Fruit fly (Drosophila melanogaster): ENCODE data around the gene Cpr64Aa.

The Cpr64Aa gene

dm6 chr3L:4239442-4240322, 30.7 kb upstream of the Cpr64Aa start, which contains the start of gene Sqor (continued):
- TF ChIP-seq CG4328 (GFP tag; optimal IDR thresholded peaks at IDR 0.05) (peak; percentile 72), lab (GFP tag; optimal IDR thresholded peaks at IDR 0.05) (peak; percentile 84), CG5953 (GFP tag; IDR thresholded peaks at IDR 0.05) (peak; percentile 51; the same call in 1 of the 2 replicates), CG32772 (GFP tag; IDR thresholded peaks at IDR 0.05) (peak; percentile 72), Xbp1 (GFP tag; optimal IDR thresholded peaks at IDR 0.05) (peak; percentile 88), CG3995 (GFP tag; optimal IDR thresholded peaks at IDR 0.05) (peak; percentile 63), CG3281 (GFP tag; optimal IDR thresholded peaks at IDR 0.05) (peak; percentile 93), MBD-R2 (GFP tag; IDR thresholded peaks at IDR 0.05) (peak; percentile 53; the same call in 1 of the 2 replicates), sima (GFP tag; optimal IDR thresholded peaks at IDR 0.05) (peak; percentile 53), CG9817 (tag; optimal IDR thresholded peaks at IDR 0.05) (peak; percentile 81), CG13894 (tag; optimal IDR thresholded peaks at IDR 0.05) (peak; percentile 85), CG7357 (GFP tag; IDR thresholded peaks at IDR 0.05) (peak; percentile 75), ssp (GFP tag; IDR thresholded peaks at IDR 0.05) (peak; percentile 47), CG4820 (GFP tag; optimal IDR thresholded peaks at IDR 0.05) (peak; percentile 48), sug (tag; optimal IDR thresholded peaks at IDR 0.05) (peak; percentile 88), HLHmδ (GFP tag; optimal IDR thresholded peaks at IDR 0.05) (no peak), CG2129 (GFP tag; IDR thresholded peaks at IDR 0.05; ENCODE audit: partially characterized antibody) (no peak), lmd (GFP tag; IDR thresholded peaks at IDR 0.05) (peak; percentile 77), jigr1 (GFP tag; IDR thresholded peaks at IDR 0.05) (peak; percentile 71; the same call in 2 of the 3 replicates), lola (GFP tag; optimal IDR thresholded peaks at IDR 0.05) (peak in 1 of 3 experiments; percentile 64), Side (GFP tag; optimal IDR thresholded peaks at IDR 0.05) (peak; percentile 87), toy (GFP tag; IDR thresholded peaks at IDR 0.05) (peak; percentile 60; the same call in 1 of the 2 replicates), Myb (GFP tag; optimal IDR thresholded peaks at IDR 0.05) (peak; percentile 70), amos (GFP tag; IDR thresholded peaks at IDR 0.05; ENCODE audit: partially characterized antibody) (peak; percentile 36; the same call in 1 of the 2 replicates), sc (optimal IDR thresholded peaks at IDR 0.05) (no peak), sc (GFP tag; optimal IDR thresholded peaks at IDR 0.05) (no peak), Adf1 (GFP tag; IDR thresholded peaks at IDR 0.05) (peak; percentile 23), Doc2 (GFP tag; IDR thresholded peaks at IDR 0.05) (peak; percentile 62), CG17359 (tag; optimal IDR thresholded peaks at IDR 0.05) (peak; percentile 86), Eip74EF (GFP tag; optimal IDR thresholded peaks at IDR 0.05) (peak in 1 of 2 experiments; percentile 70), CG11398 (GFP tag; optimal IDR thresholded peaks at IDR 0.05) (peak; percentile 72), grn (GFP tag; optimal IDR thresholded peaks at IDR 0.05) (peak; percentile 8), dan (GFP tag; IDR thresholded peaks at IDR 0.05) (no peak), Antp (GFP tag; optimal IDR thresholded peaks at IDR 0.05) (peak; percentile 91), BtbVII (GFP tag; optimal IDR thresholded peaks at IDR 0.05) (peak; percentile 90), CG17385 (GFP tag; optimal IDR thresholded peaks at IDR 0.05) (peak; percentile 83), Ets97D (GFP tag; optimal IDR thresholded peaks at IDR 0.05) (peak; percentile 20), CG11723 (GFP tag; optimal IDR thresholded peaks at IDR 0.05) (peak; percentile 82), CG12744 (GFP tag; optimal IDR thresholded peaks at IDR 0.05) (peak; percentile 65), CG2889 (GFP tag; IDR thresholded peaks at IDR 0.05) (peak; percentile 58; the same call in 2 of the 3 replicates), hbn (GFP tag; IDR thresholded peaks at IDR 0.05; ENCODE audit: partially characterized antibody) (no peak), Camta (GFP tag; optimal IDR thresholded peaks at IDR 0.05) (peak; percentile 73), B-H2 (GFP tag; optimal IDR thresholded peaks at IDR 0.05) (peak; percentile 78), CG14014 (GFP tag; IDR thresholded peaks at IDR 0.05) (peak; percentile 80), caup (GFP tag; optimal IDR thresholded peaks at IDR 0.05; ENCODE audit: severe bottlenecking) (peak; percentile 87), Dp (GFP tag; optimal IDR thresholded peaks at IDR 0.05) (peak; percentile 23), CG2202 (tag; optimal IDR thresholded peaks at IDR 0.05) (peak; percentile 43), CG33213 (GFP tag; optimal IDR thresholded peaks at IDR 0.05) (peak; percentile 79)

Measured in whole organism, embryonic.